Worm (Caenorhabditis elegans): ENCODE data around the gene C03A3.9.

DNA sequence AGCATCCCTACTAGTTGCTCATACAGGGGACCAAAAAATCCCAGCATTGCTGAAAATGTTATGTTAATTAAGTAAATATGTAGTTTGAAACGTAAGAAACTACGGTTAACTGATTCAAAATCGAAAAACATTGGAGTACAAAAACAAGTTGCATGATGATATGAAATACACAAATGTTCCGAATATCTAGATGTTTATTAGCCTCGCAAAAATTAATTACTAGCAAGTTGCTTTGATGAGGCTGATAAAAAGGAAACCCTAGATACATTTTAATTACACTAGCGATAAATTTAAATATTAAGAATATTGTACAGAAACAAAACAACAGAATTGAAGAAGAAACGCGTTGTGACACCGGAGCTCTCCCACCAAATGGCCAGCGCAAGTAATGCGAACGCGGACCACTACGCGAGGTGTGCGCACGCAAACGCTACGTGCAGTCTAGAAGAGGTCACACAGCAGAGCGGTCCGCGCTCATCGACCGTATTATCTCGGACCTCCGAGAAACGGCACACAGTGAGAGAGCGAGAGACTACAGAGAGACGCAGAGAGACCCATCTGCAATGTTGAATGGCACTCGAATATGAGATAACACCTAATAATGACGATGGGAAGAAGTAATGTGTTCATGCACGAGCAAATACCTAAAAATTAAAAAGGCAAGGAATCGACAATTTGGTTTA, 30.0 kb downstream of the C03A3.9 start, which contains the start of gene inx-2:
- no peak for TF ChIP-seq ztf-3 (GFP tag; optimal IDR thresholded peaks at IDR 0.05)
- no peak for TF ChIP-seq atf-7 (tag; optimal IDR thresholded peaks at IDR 0.05)
- no peak for TF ChIP-seq ceh-27 (GFP tag; optimal IDR thresholded peaks at IDR 0.05)
- TF ChIP-seq F52B5.7 (tag; optimal IDR thresholded peaks at IDR 0.05) = no peak
- no peak for TF ChIP-seq madf-6 (GFP tag; IDR thresholded peaks at IDR 0.05)
- no peak for TF ChIP-seq nhr-27 (tag; optimal IDR thresholded peaks at IDR 0.05)
- TF ChIP-seq ama-1 (optimal IDR thresholded peaks at IDR 0.05) = no peak
- TF ChIP-seq ama-1 (GFP tag; optimal IDR thresholded peaks at IDR 0.05) = no peak
- TF ChIP-seq tlf-1 (GFP tag; optimal IDR thresholded peaks at IDR 0.05) = no peak
- no peak for TF ChIP-seq efl-1 (GFP tag; optimal IDR thresholded peaks at IDR 0.05)
- no peak for TF ChIP-seq ztf-18 (tag; optimal IDR thresholded peaks at IDR 0.05)
- no peak for TF ChIP-seq F39B2.1 (GFP tag; IDR thresholded peaks at IDR 0.05)
- no peak for TF ChIP-seq hlh-26 (GFP tag; conservative IDR thresholded peaks at IDR 0.05)
- no peak for TF ChIP-seq sea-2 (GFP tag; IDR thresholded peaks at IDR 0.05)
- no peak for TF ChIP-seq dox-1 (GFP tag; IDR thresholded peaks at IDR 0.05)
